Fruit fly (Drosophila melanogaster): ENCODE data around the gene Lsd-1.

- TF ChIP-seq usp (GFP tag; optimal IDR thresholded peaks at IDR 0.05) (no peak), psq (optimal IDR thresholded peaks at IDR 0.05) (no peak), pan (optimal IDR thresholded peaks at IDR 0.05) (no peak)
Measured at dm6 chr3R:23788406-23789021, 24.9 kb downstream of the Lsd-1 start.
